Fruit fly (Drosophila melanogaster): ENCODE results near the gene CG43117.
A peak's percentile ranks its signal among the peaks of the same experiment; 100 is the strongest.

CG43117 gene

DNA sequence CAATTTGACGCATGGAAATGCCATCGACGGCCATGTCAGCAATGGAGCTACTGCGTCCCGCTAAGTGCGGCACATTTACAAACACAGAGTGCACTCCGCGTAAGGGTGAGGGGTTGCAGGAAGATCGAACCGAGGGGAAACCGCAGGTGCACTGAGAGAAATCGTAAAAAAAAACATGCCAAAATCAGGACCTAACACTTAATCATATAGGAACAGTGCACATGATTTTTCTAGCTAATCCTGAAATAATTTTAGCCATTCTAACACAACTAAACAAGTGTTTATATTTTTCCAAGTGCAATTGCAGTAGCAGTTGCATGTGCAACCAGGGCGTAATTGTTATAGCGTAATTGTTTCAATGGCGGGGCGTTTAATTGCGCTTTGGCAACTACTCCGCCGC, 24.6 kb downstream of the CG43117 start:
- TF ChIP-seq CG11294 (GFP tag; IDR thresholded peaks at IDR 0.05) (no peak), dac (GFP tag; optimal IDR thresholded peaks at IDR 0.05) (peak; percentile 27), lz (GFP tag; optimal IDR thresholded peaks at IDR 0.05) (peak; percentile 11), CG6163 (GFP tag; IDR thresholded peaks at IDR 0.05) (peak; percentile 69), CG34406 (GFP tag; optimal IDR thresholded peaks at IDR 0.05) (no peak), Hr4 (GFP tag; optimal IDR thresholded peaks at IDR 0.05) (peak; percentile 68), CG10631 (GFP tag; optimal IDR thresholded peaks at IDR 0.05) (peak; percentile 60), CG4318 (GFP tag; optimal IDR thresholded peaks at IDR 0.05) (peak; percentile 41), CG6808 (GFP tag; optimal IDR thresholded peaks at IDR 0.05) (no peak), CG6854 (GFP tag; optimal IDR thresholded peaks at IDR 0.05) (no peak), CG11762 (GFP tag; optimal IDR thresholded peaks at IDR 0.05; ENCODE audit: insufficient read depth) (peak; percentile 9), Lpt (GFP tag; optimal IDR thresholded peaks at IDR 0.05) (peak; percentile 38), Ets96B (tag; optimal IDR thresholded peaks at IDR 0.05) (peak; percentile 4), Eip78C (GFP tag) (peak; percentile 81), CG6276 (GFP tag; optimal IDR thresholded peaks at IDR 0.05) (peak; percentile 48), topi (GFP tag; optimal IDR thresholded peaks at IDR 0.05) (peak; percentile 20), pdm3 (GFP tag; optimal IDR thresholded peaks at IDR 0.05) (peak; percentile 32), CG10669 (GFP tag; optimal IDR thresholded peaks at IDR 0.05) (peak; percentile 49), CG1621 (tag; optimal IDR thresholded peaks at IDR 0.05) (no peak), CG7368 (GFP tag; optimal IDR thresholded peaks at IDR 0.05) (peak; percentile 35), CG8119 (GFP tag; IDR thresholded peaks at IDR 0.05) (peak; percentile 68), spab (GFP tag; optimal IDR thresholded peaks at IDR 0.05) (peak; percentile 24), Eip75B (GFP tag; optimal IDR thresholded peaks at IDR 0.05) (peak; percentile 38), fd59A (GFP tag; optimal IDR thresholded peaks at IDR 0.05) (no peak), ss (GFP tag; optimal IDR thresholded peaks at IDR 0.05) (peak in 1 of 2 experiments; percentile 51), fkh (GFP tag; optimal IDR thresholded peaks at IDR 0.05) (no peak), Ets21C (GFP tag; optimal IDR thresholded peaks at IDR 0.05) (no peak), OdsH (GFP tag; optimal IDR thresholded peaks at IDR 0.05) (peak; percentile 55), CG6792 (GFP tag; optimal IDR thresholded peaks at IDR 0.05) (peak; percentile 6), vri (GFP tag; optimal IDR thresholded peaks at IDR 0.05) (no peak), CG3919 (GFP tag; optimal IDR thresholded peaks at IDR 0.05) (peak; percentile 61), CG32006 (GFP tag; optimal IDR thresholded peaks at IDR 0.05) (peak; percentile 72), Sox14 (GFP tag; optimal IDR thresholded peaks at IDR 0.05) (peak; percentile 48), salr (GFP tag; optimal IDR thresholded peaks at IDR 0.05) (peak in 1 of 2 experiments; percentile 25), Sox102F (GFP tag; optimal IDR thresholded peaks at IDR 0.05) (no peak), CG15336 (GFP tag; IDR thresholded peaks at IDR 0.05) (peak; percentile 66), achi (GFP tag; optimal IDR thresholded peaks at IDR 0.05) (peak; percentile 56), Met (GFP tag; optimal IDR thresholded peaks at IDR 0.05) (peak; percentile 9), CG8319 (GFP tag; optimal IDR thresholded peaks at IDR 0.05) (peak; percentile 3), Gug (GFP tag; IDR thresholded peaks at IDR 0.05) (peak; percentile 32; the same call in 1 of the 2 replicates), svp (GFP tag) (peak; percentile 65), acj6 (GFP tag; optimal IDR thresholded peaks at IDR 0.05) (peak; percentile 45), eg (GFP tag; IDR thresholded peaks at IDR 0.05) (peak; percentile 68; the same call in 2 of the 3 replicates)

DNA sequence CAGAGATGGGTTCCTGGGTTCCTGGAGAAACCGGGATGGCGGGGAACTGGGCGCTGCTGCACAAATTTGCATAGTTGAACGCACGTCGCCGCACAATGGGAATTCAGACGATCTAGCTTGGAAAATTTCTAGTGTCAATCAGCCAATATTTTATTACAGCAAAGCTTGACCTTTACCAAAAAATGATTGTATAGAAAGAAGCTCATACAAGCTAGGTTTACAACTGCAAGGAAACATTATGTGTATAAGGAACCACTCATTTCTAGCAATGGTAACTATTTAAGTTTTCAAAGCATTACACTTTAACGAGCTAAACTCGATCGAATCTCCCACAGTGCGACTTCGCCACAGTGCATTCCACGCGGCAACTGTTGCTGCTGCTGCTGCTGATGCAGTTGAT, 25.8 kb downstream of the CG43117 start:
- TF ChIP-seq CG32006 (GFP tag; optimal IDR thresholded peaks at IDR 0.05) (peak; percentile 56), ss (GFP tag; optimal IDR thresholded peaks at IDR 0.05) (no peak), Hr4 (GFP tag; optimal IDR thresholded peaks at IDR 0.05) (no peak), Sox15 (GFP tag; optimal IDR thresholded peaks at IDR 0.05) (no peak), CG15336 (GFP tag; IDR thresholded peaks at IDR 0.05) (0 out of 2 replicates have a peak, but pooled peaks have one; percentile 19), fkh (GFP tag; optimal IDR thresholded peaks at IDR 0.05) (no peak), esn (GFP tag; optimal IDR thresholded peaks at IDR 0.05) (no peak), CG8319 (GFP tag; optimal IDR thresholded peaks at IDR 0.05) (no peak), net (GFP tag; optimal IDR thresholded peaks at IDR 0.05) (no peak), CG4318 (GFP tag; optimal IDR thresholded peaks at IDR 0.05) (no peak), CG16779 (tag; optimal IDR thresholded peaks at IDR 0.05) (no peak), Met (GFP tag; optimal IDR thresholded peaks at IDR 0.05) (no peak), CG6808 (GFP tag; optimal IDR thresholded peaks at IDR 0.05) (no peak), fd59A (GFP tag; optimal IDR thresholded peaks at IDR 0.05) (no peak), achi (GFP tag; optimal IDR thresholded peaks at IDR 0.05) (no peak)
